Worm (Caenorhabditis elegans) whole organism, L2 larva: ENCODE data around the gene pdl-1.

ENCODE experiments used
- C34F6.9 ChIP-seq: fragments of 150-350 bp; optimal IDR thresholded peaks from 2 replicates; lab custom pipeline; 2014; ENCODE audit warnings: missing biosample characterization, missing genetic modification characterization
- F13H6.1 ChIP-seq: sonication (generic microtip); optimal IDR thresholded peaks from 2 replicates; lab custom pipeline; 2016; ENCODE audit warnings: missing genetic modification characterization, missing compliant biosample characterization
- R02D3.7 ChIP-seq: fragments of 150-350 bp; optimal IDR thresholded peaks from 2 replicates; lab custom pipeline; 2014; ENCODE audit warnings: missing biosample characterization, missing genetic modification characterization
- ZK546.5 ChIP-seq: sonication (generic microtip); optimal IDR thresholded peaks from 2 replicates; lab custom pipeline; 2017; ENCODE audit warnings: missing biosample characterization, missing genetic modification characterization
- alr-1 ChIP-seq: fragments of 150-350 bp; optimal IDR thresholded peaks from 2 replicates; lab custom pipeline; 2014; ENCODE audit warnings: missing biosample characterization, missing genetic modification characterization
- aly-2 ChIP-seq: fragments of 150-350 bp; optimal IDR thresholded peaks from 2 replicates; lab custom pipeline; 2014; ENCODE audit warnings: missing biosample characterization, missing genetic modification characterization
- ama-1 ChIP-seq: fragments of 150-350 bp; optimal IDR thresholded peaks from 2 replicates; lab custom pipeline; 2018; ENCODE audit warnings: inconsistent platforms
- dmd-4 ChIP-seq: sonication (generic microtip); optimal IDR thresholded peaks from 2 replicates; lab custom pipeline; 2017; ENCODE audit warnings: missing biosample characterization, missing genetic modification characterization
- egl-27 ChIP-seq: sonication (generic microtip); optimal IDR thresholded peaks from 3 replicates; lab custom pipeline; 2017; ENCODE audit warnings: missing biosample characterization, missing genetic modification reagents, missing genetic modification characterization
- elt-1 ChIP-seq: fragments of 150-350 bp; optimal IDR thresholded peaks from 2 replicates; lab custom pipeline; 2014; ENCODE audit warnings: missing biosample characterization, missing genetic modification characterization
- elt-3 ChIP-seq: sonication (generic microtip); optimal IDR thresholded peaks from 2 replicates; lab custom pipeline; 2017; ENCODE audit warnings: missing biosample characterization, missing genetic modification characterization
- fos-1 ChIP-seq: fragments of 150-350 bp; optimal IDR thresholded peaks from 2 replicates; lab custom pipeline; 2014; ENCODE audit warnings: missing biosample characterization, missing genetic modification characterization
- gmeb-1 ChIP-seq: fragments of 150-350 bp; optimal IDR thresholded peaks from 2 replicates; lab custom pipeline; 2014; ENCODE audit warnings: missing biosample characterization, missing genetic modification characterization
- lin-11 ChIP-seq: fragments of 150-350 bp; sonication (generic microtip); optimal IDR thresholded peaks from 2 replicates; lab custom pipeline; 2014; ENCODE audit warnings: missing biosample characterization, missing genetic modification characterization, inconsistent platforms, mixed read lengths
- lin-39 ChIP-seq: fragments of 150-350 bp; optimal IDR thresholded peaks from 2 replicates; lab custom pipeline; 2014; ENCODE audit warnings: missing biosample characterization, missing genetic modification reagents, missing genetic modification characterization
- lsy-2 ChIP-seq, 2 experiments: fragments of 150-350 bp in 1 of 2; sonication (generic microtip) in 1 of 2; optimal IDR thresholded peaks; 2 replicates each; lab custom pipeline; 2014 to 2017; ENCODE audit warnings: missing biosample characterization in 2 of 2, missing genetic modification characterization in 2 of 2
- mab-5 ChIP-seq: fragments of 150-350 bp; optimal IDR thresholded peaks from 2 replicates; lab custom pipeline; 2014; ENCODE audit warnings: missing biosample characterization, missing genetic modification characterization
- mdl-1 ChIP-seq, 2 experiments: fragments of 150-350 bp in 1 of 2; sonication (generic microtip) in 1 of 2; optimal IDR thresholded peaks; 2 replicates each; lab custom pipeline; 2017; ENCODE audit warnings: missing biosample characterization in 2 of 2, missing genetic modification characterization in 2 of 2
- nhr-10 ChIP-seq: sonication (generic microtip); optimal IDR thresholded peaks from 2 replicates; lab custom pipeline; 2017; ENCODE audit warnings: missing biosample characterization, missing genetic modification characterization
- nhr-11 ChIP-seq: fragments of 150-350 bp; optimal IDR thresholded peaks from 2 replicates; lab custom pipeline; 2014; ENCODE audit warnings: missing biosample characterization, missing genetic modification characterization
- nhr-129 ChIP-seq: fragments of 150-350 bp; optimal IDR thresholded peaks from 2 replicates; lab custom pipeline; 2014; ENCODE audit warnings: missing biosample characterization, missing genetic modification characterization
- nhr-21 ChIP-seq: fragments of 150-350 bp; optimal IDR thresholded peaks from 2 replicates; lab custom pipeline; 2014; ENCODE audit warnings: missing biosample characterization, missing genetic modification characterization
- nhr-23 ChIP-seq: fragments of 150-350 bp; optimal IDR thresholded peaks from 2 replicates; lab custom pipeline; 2014; ENCODE audit warnings: missing biosample characterization, missing genetic modification reagents, missing genetic modification characterization
- nhr-237 ChIP-seq: fragments of 150-350 bp; optimal IDR thresholded peaks from 2 replicates; lab custom pipeline; 2014; ENCODE audit warnings: missing biosample characterization, missing genetic modification characterization
- nhr-25 ChIP-seq: fragments of 150-350 bp; sonication (generic microtip); optimal IDR thresholded peaks from 3 replicates; lab custom pipeline; 2014; ENCODE audit warnings: missing biosample characterization, missing genetic modification characterization
- nhr-77 ChIP-seq: fragments of 150-350 bp; optimal IDR thresholded peaks from 2 replicates; lab custom pipeline; 2014; ENCODE audit warnings: missing biosample characterization, missing genetic modification characterization
- peb-1 ChIP-seq: fragments of 150-350 bp; optimal IDR thresholded peaks from 2 replicates; lab custom pipeline; 2014; ENCODE audit warnings: missing biosample characterization, missing genetic modification characterization
- sem-4 ChIP-seq: fragments of 150-350 bp; optimal IDR thresholded peaks from 2 replicates; lab custom pipeline; 2014; ENCODE audit warnings: missing biosample characterization, missing genetic modification reagents, missing genetic modification characterization
- skn-1 ChIP-seq: sonication (generic microtip); optimal IDR thresholded peaks from 2 replicates; lab custom pipeline; 2017; ENCODE audit warnings: missing biosample characterization, missing genetic modification characterization
- sma-3 ChIP-seq: sonication (generic microtip); optimal IDR thresholded peaks from 2 replicates; lab custom pipeline; 2016; ENCODE audit warnings: missing genetic modification reagents, missing genetic modification characterization, missing compliant biosample characterization
- sma-9 ChIP-seq, 2 experiments: fragments of 150-350 bp in 1 of 2; sonication (generic microtip) in 1 of 2; optimal IDR thresholded peaks; 2 replicates each; lab custom pipeline; 2014 to 2016; ENCODE audit warnings: missing genetic modification characterization in 2 of 2, mild to moderate bottlenecking in 1 of 2, missing biosample characterization in 1 of 2, missing compliant biosample characterization in 1 of 2, missing genetic modification reagents in 1 of 2, moderate library complexity in 1 of 2
- snpc-4 ChIP-seq: fragments of 150-350 bp; optimal IDR thresholded peaks from 2 replicates; lab custom pipeline; 2014; ENCODE audit warnings: missing biosample characterization, missing genetic modification characterization
- unc-39 ChIP-seq: fragments of 150-350 bp; optimal IDR thresholded peaks from 2 replicates; lab custom pipeline; 2014; ENCODE audit warnings: missing biosample characterization, missing genetic modification characterization
- unc-55 ChIP-seq: fragments of 150-350 bp; sonication (generic microtip); optimal IDR thresholded peaks from 3 replicates; lab custom pipeline; 2014; ENCODE audit warnings: missing biosample characterization, missing genetic modification reagents, missing genetic modification characterization
- unc-62 ChIP-seq: fragments of 150-350 bp; optimal IDR thresholded peaks from 2 replicates; lab custom pipeline; 2014; ENCODE audit warnings: missing biosample characterization, missing genetic modification reagents, missing genetic modification characterization
- zag-1 ChIP-seq: fragments of 150-350 bp; optimal IDR thresholded peaks from 2 replicates; lab custom pipeline; 2014; ENCODE audit warnings: missing biosample characterization, missing genetic modification characterization
- ztf-1 ChIP-seq: fragments of 200-800 bp; sonication (Bioruptor generic); conservative IDR thresholded peaks from 2 replicates; pipeline ENCODE4 v1.3.6; 2022; ENCODE audit warnings: missing genetic modification characterization, missing compliant biosample characterization
- ztf-4 ChIP-seq: fragments of 150-350 bp; optimal IDR thresholded peaks from 2 replicates; lab custom pipeline; 2014; ENCODE audit warnings: missing biosample characterization, missing genetic modification characterization

The pdl-1 gene

ce11 chrII:7203110-7203509 is 19.5 kb downstream of the pdl-1 start, which contains the start of gene srd-56:
TSS of gene srd-56 (minus strand) at chrII:7203210.
- TF ChIP-seq elt-3 (tag; lab: Kevin White, UChicago) (no peak), nhr-10 (tag; lab: Kevin White, UChicago) (no peak), ZK546.5 (tag; lab: Kevin White, UChicago) (no peak), nhr-21 (tag; lab: Kevin White, UChicago) (no peak), alr-1 (tag; lab: Kevin White, UChicago) (no peak), nhr-237 (tag; lab: Kevin White, UChicago) (no peak), lsy-2 (tag; optimal IDR thresholded peaks at IDR 0.05; lab: Kevin White, UChicago) (no peak), lin-11 (tag; lab: Kevin White, UChicago) (no peak), unc-39 (tag; lab: Kevin White, UChicago) (no peak), ztf-4 (no peak), nhr-11 (tag; lab: Kevin White, UChicago) (no peak), nhr-23 (tag; lab: Kevin White, UChicago) (no peak), fos-1 (tag; lab: Kevin White, UChicago) (no peak), lin-39 (tag; lab: Kevin White, UChicago) (no peak), dmd-4 (tag; lab: Kevin White, UChicago) (no peak), unc-55 (no peak), mdl-1 (tag; optimal IDR thresholded peaks at IDR 0.05; lab: Kevin White, UChicago) (no peak), elt-1 (tag; lab: Kevin White, UChicago) (no peak), R02D3.7 (tag; lab: Kevin White, UChicago) (no peak), nhr-129 (tag; lab: Kevin White, UChicago) (no peak)

ce11 chrII:7204951-7205350 is 21.4 kb downstream of the pdl-1 start, which contains the start of gene srd-58:
TSS of gene srd-58 (minus strand) at chrII:7205051.
- no peak for TF ChIP-seq elt-3 (tag; lab: Kevin White, UChicago)
- TF ChIP-seq mab-5 (tag; lab: Kevin White, UChicago): no peak
- TF ChIP-seq unc-62: no peak
- no peak for TF ChIP-seq peb-1 (tag; lab: Kevin White, UChicago)
- no peak for TF ChIP-seq nhr-77 (tag; lab: Kevin White, UChicago)
- TF ChIP-seq fos-1 (tag; lab: Kevin White, UChicago): no peak
- TF ChIP-seq sma-3: no peak
- no peak for TF ChIP-seq sma-9 (GFP tag; optimal IDR thresholded peaks at IDR 0.05; lab: Kevin White, UChicago)
- TF ChIP-seq sma-9 (tag; optimal IDR thresholded peaks at IDR 0.05; lab: Kevin White, UChicago): no peak
- TF ChIP-seq ztf-1 (GFP tag; lab: Robert Waterston, UW): no peak
- TF ChIP-seq nhr-23 (tag; lab: Kevin White, UChicago): no peak
- TF ChIP-seq ZK546.5 (tag; lab: Kevin White, UChicago): no peak
- no peak for TF ChIP-seq F13H6.1
- no peak for TF ChIP-seq dmd-4 (tag; lab: Kevin White, UChicago)
- TF ChIP-seq sem-4: no peak
- TF ChIP-seq, all 48 proteins: peak for 0

ce11 chrII:7205388-7205787 is 21.8 kb downstream of the pdl-1 start, which contains the start of gene srd-59:
TSS of gene srd-59 (plus strand) at chrII:7205688.
- TF ChIP-seq elt-3 (tag; lab: Kevin White, UChicago) (no peak), alr-1 (tag; lab: Kevin White, UChicago) (no peak), zag-1 (tag; lab: Kevin White, UChicago) (no peak), ama-1 (lab: Kevin White, UChicago) (no peak), ztf-1 (GFP tag; lab: Robert Waterston, UW) (no peak), C34F6.9 (tag; lab: Kevin White, UChicago) (no peak), snpc-4 (tag; lab: Kevin White, UChicago) (no peak), gmeb-1 (tag; lab: Kevin White, UChicago) (no peak), skn-1 (tag; lab: Kevin White, UChicago) (no peak), nhr-25 (no peak), egl-27 (tag; lab: Kevin White, UChicago) (no peak), aly-2 (tag; lab: Kevin White, UChicago) (no peak), ZK546.5 (tag; lab: Kevin White, UChicago) (no peak), peb-1 (tag; lab: Kevin White, UChicago) (no peak), sem-4 (no peak), nhr-21 (tag; lab: Kevin White, UChicago) (no peak)
